Worm (Caenorhabditis elegans) whole organism, early embryonic: ENCODE data around the gene let-716.

Experiments used
- B0310.2 ChIP-seq: sonication (generic microtip); optimal IDR thresholded peaks from 2 replicates; lab custom pipeline; 2016; ENCODE audit warnings: mild to moderate bottlenecking, missing genetic modification characterization, missing compliant biosample characterization
- F13C5.2 ChIP-seq: sonication (generic microtip); optimal IDR thresholded peaks from 2 replicates; lab custom pipeline; 2017; ENCODE audit warnings: mild to moderate bottlenecking, missing genetic modification characterization, inconsistent platforms, missing compliant biosample characterization
- aly-1 ChIP-seq: sonication (generic microtip); optimal IDR thresholded peaks from 2 replicates; lab custom pipeline; 2016; ENCODE audit warnings: missing genetic modification characterization, missing compliant biosample characterization
- ama-1 ChIP-seq: fragments of 150-350 bp; optimal IDR thresholded peaks from 2 replicates; lab custom pipeline; 2014
- ceh-13 ChIP-seq: fragments of 200-800 bp; sonication (Bioruptor generic); optimal IDR thresholded peaks from 2 replicates; lab custom pipeline; 2018; ENCODE audit warnings: mild to moderate bottlenecking, missing genetic modification characterization, missing compliant biosample characterization
- flt-1 ChIP-seq: fragments of 200-800 bp; sonication (Bioruptor generic); IDR thresholded peaks from 2 replicates; pipeline ENCODE4 v1.3.6; 2022; ENCODE audit warnings: missing genetic modification characterization, missing compliant biosample characterization
- hmg-4 ChIP-seq: fragments of 200-800 bp; sonication (Bioruptor generic); optimal IDR thresholded peaks from 2 replicates; lab custom pipeline; 2018; ENCODE audit warnings: mild to moderate bottlenecking, missing genetic modification characterization, missing compliant biosample characterization
- hnd-1 ChIP-seq: sonication (generic microtip); optimal IDR thresholded peaks from 2 replicates; lab custom pipeline; 2016; ENCODE audit warnings: missing genetic modification characterization, missing compliant biosample characterization

ce11 chrIII:6390644-6391043 lies 7.3 kb downstream of the let-716 start, which contains the start of gene smrc-1:
- TF ChIP-seq ceh-13 (no peak), aly-1 (tag; lab: Kevin White, UChicago) (no peak), ama-1 (lab: Kevin White, UChicago) (no peak), hnd-1 (no peak), hmg-4 (GFP tag; lab: Kevin White, UChicago) (no peak), B0310.2 (no peak), F13C5.2 (tag; lab: Kevin White, UChicago) (no peak), flt-1 (GFP tag; lab: Robert Waterston, UW) (no peak)
